Worm (Caenorhabditis elegans) whole organism, L4 larva: ENCODE results near the gene npp-15.

Experiments
- F44E2.7 ChIP-seq: fragments of 200-800 bp; sonication (Bioruptor generic); IDR thresholded peaks from 2 replicates; pipeline ENCODE4 v2.1.2; 2022; ENCODE audit warnings: missing genetic modification characterization, missing compliant biosample characterization
- aha-1 ChIP-seq: fragments of 150-350 bp; peaks from one replicate; lab custom pipeline; 2014; ENCODE audit warnings: missing biosample characterization, missing genetic modification characterization
- ama-1 ChIP-seq: fragments of 150-350 bp; optimal IDR thresholded peaks from 2 replicates; lab custom pipeline; 2014; ENCODE audit warnings: inconsistent platforms, mixed read lengths
- ces-1 ChIP-seq: fragments of 150-350 bp; sonication (generic microtip); optimal IDR thresholded peaks from 4 replicates; lab custom pipeline; 2014; ENCODE audit warnings: missing biosample characterization, missing genetic modification reagents, missing genetic modification characterization
- hmg-1.1 ChIP-seq: fragments of 200-800 bp; sonication (Bioruptor generic); IDR thresholded peaks from 2 replicates; pipeline ENCODE4 v1.3.6; 2022; ENCODE audit warnings: missing genetic modification reagents, missing genetic modification characterization, missing compliant biosample characterization
- nhr-10 ChIP-seq: fragments of 150-350 bp; optimal IDR thresholded peaks from 2 replicates; lab custom pipeline; 2014; ENCODE audit warnings: missing biosample characterization, missing genetic modification characterization
- nhr-11 ChIP-seq: fragments of 150-350 bp; optimal IDR thresholded peaks from 2 replicates; lab custom pipeline; 2014; ENCODE audit warnings: missing biosample characterization, missing genetic modification characterization
- nhr-28 ChIP-seq: fragments of 150-350 bp; optimal IDR thresholded peaks from 2 replicates; lab custom pipeline; 2014; ENCODE audit warnings: missing biosample characterization, missing genetic modification characterization
- nhr-6 ChIP-seq: fragments of 150-350 bp; optimal IDR thresholded peaks from 2 replicates; lab custom pipeline; 2014; ENCODE audit warnings: missing biosample characterization, missing genetic modification characterization
- pha-4 ChIP-seq, 2 experiments: fragments of 150-350 bp in 1 of 2; fragments of 200-800 bp in 1 of 2; sonication (Bioruptor generic) in 1 of 2; IDR thresholded peaks in 1 of 2; optimal IDR thresholded peaks in 1 of 2; 2 replicates each; pipeline versions ENCODE4 v1.3.6 to Lab custom; 2014 to 2022; ENCODE audit warnings: missing genetic modification characterization in 2 of 2, missing genetic modification reagents in 2 of 2, missing biosample characterization in 1 of 2, missing compliant biosample characterization in 1 of 2
- unc-62 ChIP-seq, 3 experiments: fragments of 150-350 bp in 1 of 3; sonication (generic microtip); optimal IDR thresholded peaks in 2 of 3; peaks in 1 of 3; 1 replicate in 1 of 3; 2 replicates in 2 of 3; lab custom pipeline; 2014 to 2017; ENCODE audit warnings: missing biosample characterization in 3 of 3, missing genetic modification characterization in 3 of 3, missing genetic modification reagents in 3 of 3, missing genotype in 1 of 3

ce11 chrIII:7958085-7958484, 29.2 kb downstream of the npp-15 start, which contains the start of gene C29E4.11:
- TF ChIP-seq nhr-11 (tag; lab: Kevin White, UChicago) (no peak), hmg-1.1 (GFP tag; lab: Robert Waterston, UW) (no peak), pha-4 (GFP tag; IDR thresholded peaks at IDR 0.05; lab: Robert Waterston, UW) (no peak), pha-4 (tag; optimal IDR thresholded peaks at IDR 0.05; lab: Kevin White, UChicago) (no peak), unc-62 (GFP tag; optimal IDR thresholded peaks at IDR 0.05 in 1 of 2; lab: Kevin White, UChicago) (no peak), unc-62 (tag; optimal IDR thresholded peaks at IDR 0.05; lab: Kevin White, UChicago) (no peak), aha-1 (no peak), nhr-6 (tag; lab: Kevin White, UChicago) (no peak), nhr-28 (tag; lab: Kevin White, UChicago) (no peak), ces-1 (GFP tag; lab: Kevin White, UChicago) (no peak), nhr-10 (no peak), F44E2.7 (GFP tag; lab: Robert Waterston, UW) (no peak), ama-1 (lab: Kevin White, UChicago) (no peak)
